Worm (Caenorhabditis elegans) whole organism, mixed stage, embryonic: Measurements from ENCODE around the gene F41G3.10.

Experiments used
- M03D4.4 ChIP-seq: sonication (generic microtip); optimal IDR thresholded peaks from 2 replicates; lab custom pipeline; 2017; ENCODE audit warnings: mild to moderate bottlenecking, missing genetic modification characterization, missing compliant biosample characterization
- blmp-1 ChIP-seq: fragments of 150-350 bp; optimal IDR thresholded peaks from 2 replicates; lab custom pipeline; 2014; ENCODE audit warnings: missing biosample characterization, missing genetic modification characterization
- ceh-39 ChIP-seq: fragments of 150-350 bp; optimal IDR thresholded peaks from 2 replicates; lab custom pipeline; 2014; ENCODE audit warnings: missing biosample characterization, missing genetic modification characterization
- ceh-83 ChIP-seq: fragments of 200-800 bp; sonication (Bioruptor generic); optimal IDR thresholded peaks from 2 replicates; lab custom pipeline; 2018; ENCODE audit warnings: mild to moderate bottlenecking, missing genetic modification characterization, missing compliant biosample characterization
- ces-1 ChIP-seq: fragments of 150-350 bp; optimal IDR thresholded peaks from 2 replicates; lab custom pipeline; 2014; ENCODE audit warnings: missing biosample characterization, missing genetic modification reagents, missing genetic modification characterization
- cnd-1 ChIP-seq: fragments of 200-800 bp; sonication (Bioruptor generic); optimal IDR thresholded peaks from 2 replicates; lab custom pipeline; 2018; ENCODE audit warnings: mild to moderate bottlenecking, missing genetic modification characterization, missing compliant biosample characterization
- drap-1 ChIP-seq: fragments of 200-800 bp; sonication (Bioruptor generic); optimal IDR thresholded peaks from 3 replicates; lab custom pipeline; 2018; ENCODE audit warnings: mild to moderate bottlenecking, missing genetic modification characterization, missing compliant biosample characterization
- elt-1 ChIP-seq: sonication (generic microtip); optimal IDR thresholded peaks from 2 replicates; lab custom pipeline; 2017; ENCODE audit warnings: missing genetic modification characterization, mild to moderate bottlenecking, missing compliant biosample characterization, antibody characterized with exemption, moderate library complexity, borderline replicate concordance; ENCODE audit not compliant: insufficient read depth
- elt-3 ChIP-seq: fragments of 150-350 bp; optimal IDR thresholded peaks from 2 replicates; lab custom pipeline; 2014; ENCODE audit warnings: missing biosample characterization, missing genetic modification characterization
- flh-1 ChIP-seq: fragments of 200-800 bp; sonication (Bioruptor generic); optimal IDR thresholded peaks from 2 replicates; lab custom pipeline; 2018; ENCODE audit warnings: mild to moderate bottlenecking, missing genetic modification characterization, moderate library complexity, missing compliant biosample characterization
- ham-2 ChIP-seq: fragments of 200-800 bp; sonication (Bioruptor generic); optimal IDR thresholded peaks from 2 replicates; lab custom pipeline; 2018; ENCODE audit warnings: mild to moderate bottlenecking, missing genetic modification characterization, missing compliant biosample characterization
- hlh-1 ChIP-seq: fragments of 150-350 bp; optimal IDR thresholded peaks from 2 replicates; lab custom pipeline; 2014; ENCODE audit warnings: missing biosample characterization, missing genetic modification reagents, missing genetic modification characterization
- lin-13 ChIP-seq: fragments of 150-350 bp; optimal IDR thresholded peaks from 2 replicates; lab custom pipeline; 2014; ENCODE audit warnings: missing biosample characterization, missing genetic modification characterization
- lin-32 ChIP-seq: fragments of 200-800 bp; sonication (Bioruptor generic); optimal IDR thresholded peaks from 2 replicates; lab custom pipeline; 2018; ENCODE audit warnings: mild to moderate bottlenecking, missing genetic modification characterization, missing compliant biosample characterization
- lsy-2 ChIP-seq: fragments of 150-350 bp; optimal IDR thresholded peaks from 2 replicates; lab custom pipeline; 2014; ENCODE audit warnings: missing biosample characterization, missing genetic modification characterization
- mab-5 ChIP-seq: fragments of 150-350 bp; optimal IDR thresholded peaks from 2 replicates; lab custom pipeline; 2014; ENCODE audit warnings: missing biosample characterization, missing genetic modification characterization
- mep-1 ChIP-seq: fragments of 150-350 bp; optimal IDR thresholded peaks from 2 replicates; lab custom pipeline; 2017; ENCODE audit warnings: missing biosample characterization, missing genetic modification reagents, missing genetic modification characterization, inconsistent platforms
- nhr-12 ChIP-seq: fragments of 150-350 bp; optimal IDR thresholded peaks from 2 replicates; lab custom pipeline; 2014; ENCODE audit warnings: missing biosample characterization, missing genetic modification characterization
- nhr-28 ChIP-seq: fragments of 150-350 bp; optimal IDR thresholded peaks from 2 replicates; lab custom pipeline; 2014; ENCODE audit warnings: missing biosample characterization, missing genetic modification characterization
- nhr-76 ChIP-seq: sonication (generic microtip); optimal IDR thresholded peaks from 2 replicates; lab custom pipeline; 2017; ENCODE audit warnings: missing biosample characterization, missing genetic modification characterization
- pha-4 ChIP-seq: fragments of 150-350 bp; optimal IDR thresholded peaks from 2 replicates; lab custom pipeline; 2018; ENCODE audit warnings: missing biosample characterization, missing genetic modification reagents, missing genetic modification characterization
- sem-2 ChIP-seq: fragments of 200-800 bp; sonication (Bioruptor generic); optimal IDR thresholded peaks from 2 replicates; lab custom pipeline; 2018; ENCODE audit warnings: mild to moderate bottlenecking, missing genetic modification characterization, missing compliant biosample characterization
- snpc-4 ChIP-seq: fragments of 150-350 bp; optimal IDR thresholded peaks from 2 replicates; lab custom pipeline; 2014; ENCODE audit warnings: missing biosample characterization, missing genetic modification characterization
- sptf-1 ChIP-seq: sonication (generic microtip); optimal IDR thresholded peaks from 2 replicates; lab custom pipeline; 2017; ENCODE audit warnings: mild to moderate bottlenecking, missing genetic modification characterization, moderate library complexity, missing compliant biosample characterization
- tbx-8 ChIP-seq: fragments of 200-800 bp; sonication (Bioruptor generic); optimal IDR thresholded peaks from 2 replicates; lab custom pipeline; 2018; ENCODE audit warnings: mild to moderate bottlenecking, missing genetic modification characterization, moderate library complexity, missing compliant biosample characterization
- unc-120 ChIP-seq: sonication (generic microtip); optimal IDR thresholded peaks from 2 replicates; lab custom pipeline; 2017; ENCODE audit warnings: missing genetic modification characterization, missing compliant biosample characterization; ENCODE audit not compliant: poor library complexity, severe bottlenecking
- unc-39 ChIP-seq: fragments of 150-350 bp; optimal IDR thresholded peaks from 2 replicates; lab custom pipeline; 2014; ENCODE audit warnings: missing biosample characterization, missing genetic modification characterization
- unc-62 ChIP-seq: fragments of 150-350 bp; optimal IDR thresholded peaks from 2 replicates; lab custom pipeline; 2014; ENCODE audit warnings: missing biosample characterization, missing genetic modification reagents, missing genetic modification characterization
- zip-8 ChIP-seq: fragments of 150-350 bp; optimal IDR thresholded peaks from 2 replicates; lab custom pipeline; 2014; ENCODE audit warnings: missing biosample characterization, missing genetic modification characterization
- ztf-11 ChIP-seq: fragments of 150-350 bp; optimal IDR thresholded peaks from 2 replicates; lab custom pipeline; 2014; ENCODE audit warnings: missing biosample characterization, missing genetic modification characterization

The F41G3.10 gene

DNA sequence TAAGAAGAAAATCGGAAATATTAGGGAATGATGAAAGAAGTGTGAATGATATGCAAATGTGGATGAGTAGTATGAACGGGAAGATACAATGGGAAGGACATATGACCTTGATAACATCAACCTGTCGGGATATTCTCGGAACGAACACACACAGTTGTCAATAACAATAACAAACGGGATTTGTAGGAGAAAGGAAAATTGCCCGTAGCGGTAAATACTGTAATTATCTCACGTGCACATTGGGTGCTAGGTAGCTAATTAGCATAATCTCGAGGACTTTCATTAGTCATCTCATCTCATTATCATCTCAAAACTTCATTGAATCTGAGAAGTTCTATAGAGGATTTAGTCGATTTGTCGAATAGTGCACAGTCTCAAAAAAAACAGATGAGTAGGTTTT lies 36.3 kb downstream of the F41G3.10 start:
- TF ChIP-seq drap-1 (GFP tag; lab: Kevin White, UChicago) (no peak), nhr-76 (no peak), ceh-83 (no peak), blmp-1 (tag; lab: Kevin White, UChicago) (no peak), pha-4 (no peak), zip-8 (tag; lab: Kevin White, UChicago) (no peak), cnd-1 (no peak), M03D4.4 (tag; lab: Kevin White, UChicago) (no peak), unc-39 (tag; lab: Kevin White, UChicago) (no peak), mep-1 (tag; lab: Kevin White, UChicago) (no peak), unc-62 (GFP tag; lab: Kevin White, UChicago) (peak; percentile 32), hlh-1 (tag; lab: Kevin White, UChicago) (no peak), snpc-4 (tag; lab: Kevin White, UChicago) (no peak), ham-2 (peak; percentile 84), lin-32 (no peak), nhr-28 (tag; lab: Kevin White, UChicago) (no peak), elt-3 (tag; lab: Kevin White, UChicago) (no peak), sptf-1 (no peak), elt-1 (tag; lab: Kevin White, UChicago) (peak; percentile 51), ztf-11 (tag; lab: Kevin White, UChicago) (no peak), flh-1 (GFP tag; lab: Kevin White, UChicago) (no peak), lsy-2 (tag; lab: Kevin White, UChicago) (no peak)

ce11 chrII:6712177-6712981 lies 36.9 kb downstream of the F41G3.10 start, which contains the start of the genes dpy-10 and T14B4.19:
TSS of gene dpy-10 (minus strand) at chrII:6712227.
TSS of gene T14B4.19 (minus strand) at chrII:6712931.
- TF ChIP-seq ztf-11 (tag; lab: Kevin White, UChicago), result no peak
- TF ChIP-seq ceh-83, result no peak
- no peak for TF ChIP-seq tbx-8 (GFP tag; lab: Kevin White, UChicago)
- peak; percentile 39 for TF ChIP-seq ham-2
- no peak for TF ChIP-seq mep-1 (tag; lab: Kevin White, UChicago)
- peak; percentile 82 for TF ChIP-seq blmp-1 (tag; lab: Kevin White, UChicago)
- TF ChIP-seq elt-3 (tag; lab: Kevin White, UChicago), result peak; percentile 58
- peak; percentile 80 for TF ChIP-seq elt-1 (tag; lab: Kevin White, UChicago)
- TF ChIP-seq, all 35 proteins: peak for 4

DNA sequence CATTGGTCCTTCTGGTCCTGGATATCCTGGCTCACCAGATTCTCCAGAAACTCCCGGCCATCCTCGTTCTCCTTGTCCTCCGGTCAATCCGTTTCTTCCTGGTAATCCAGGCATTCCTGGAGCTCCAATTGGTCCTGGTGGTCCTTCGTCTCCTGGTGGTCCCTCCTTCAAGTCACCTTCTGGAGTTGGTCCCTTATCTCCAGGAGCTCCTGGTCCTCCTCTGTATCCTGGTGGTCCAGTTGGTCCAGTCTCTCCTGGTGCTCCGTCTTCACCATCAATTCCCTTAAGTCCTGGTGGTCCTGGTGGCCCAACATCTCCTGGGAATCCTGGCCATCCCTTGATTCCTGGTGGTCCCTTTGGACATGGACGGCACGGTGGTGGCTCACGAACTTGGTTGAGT lies 38.7 kb downstream of the F41G3.10 start:
- TF ChIP-seq nhr-12 (no peak), flh-1 (GFP tag; lab: Kevin White, UChicago) (no peak), sem-2 (no peak), lin-13 (tag; lab: Kevin White, UChicago) (no peak)

- TF ChIP-seq ces-1 (peak; percentile 96), ceh-39 (tag; lab: Kevin White, UChicago) (no peak)
Measured at ce11 chrII:6709680-6710079, 39.6 kb downstream of the F41G3.10 start.

ce11 chrII:6708980-6709379 lies 40.3 kb downstream of the F41G3.10 start:
- TF ChIP-seq lsy-2 (tag; lab: Kevin White, UChicago) (no peak), unc-62 (GFP tag; lab: Kevin White, UChicago) (peak; percentile 21), mab-5 (tag; lab: Kevin White, UChicago) (no peak), unc-120 (peak; percentile 90), lin-32 (no peak)
